Fruit fly (Drosophila melanogaster) whole organism, prepupa: ENCODE results near the gene CG7739.

Experiments
- CG10631 ChIP-seq: fragments of 200-800 bp; sonication (Bioruptor generic); optimal IDR thresholded peaks from 2 replicates; lab custom pipeline; 2016; ENCODE audit warnings: missing biosample characterization, missing genetic modification characterization
- CG11294 ChIP-seq: fragments of 200-800 bp; sonication (Bioruptor generic); IDR thresholded peaks from 2 replicates; pipeline ENCODE4 v1.3.6; 2022; ENCODE audit warnings: missing biosample characterization, missing genetic modification characterization
- CG15336 ChIP-seq: fragments of 200-800 bp; sonication (Bioruptor generic); IDR thresholded peaks from 2 replicates; pipeline ENCODE4 v1.3.6; 2022; ENCODE audit warnings: missing biosample characterization, missing genetic modification characterization
- CG1621 ChIP-seq: fragments of 200-800 bp; sonication (Bioruptor generic); optimal IDR thresholded peaks from 3 replicates; lab custom pipeline; 2018; ENCODE audit warnings: missing biosample characterization, mild to moderate bottlenecking, missing genetic modification characterization
- CG16779 ChIP-seq: fragments of 200-800 bp; sonication (Bioruptor generic); optimal IDR thresholded peaks from 3 replicates; lab custom pipeline; 2017; ENCODE audit warnings: missing biosample characterization, mild to moderate bottlenecking, missing genetic modification characterization
- CG3032 ChIP-seq: fragments of 200-800 bp; optimal IDR thresholded peaks from 2 replicates; lab custom pipeline; 2019; ENCODE audit warnings: missing biosample characterization, mild to moderate bottlenecking, missing genetic modification characterization, moderate library complexity
- CG31627 ChIP-seq: fragments of 200-800 bp; sonication (Bioruptor generic); optimal IDR thresholded peaks from 3 replicates; lab custom pipeline; 2016; ENCODE audit warnings: missing biosample characterization, missing genetic modification characterization
- CG34406 ChIP-seq: fragments of 200-800 bp; sonication (Bioruptor generic); optimal IDR thresholded peaks from 3 replicates; lab custom pipeline; 2016; ENCODE audit warnings: missing biosample characterization, missing genetic modification characterization
- CG4318 ChIP-seq: fragments of 200-800 bp; sonication (Bioruptor generic); optimal IDR thresholded peaks from 3 replicates; lab custom pipeline; 2017; ENCODE audit warnings: missing biosample characterization, mild to moderate bottlenecking, missing genetic modification characterization
- CG6792 ChIP-seq: fragments of 200-800 bp; sonication (Bioruptor generic); optimal IDR thresholded peaks from 3 replicates; lab custom pipeline; 2016; ENCODE audit warnings: missing biosample characterization, missing genetic modification characterization
- CG8119 ChIP-seq: fragments of 200-800 bp; sonication (Bioruptor generic); IDR thresholded peaks from 3 replicates; pipeline ENCODE4 v1.3.6; 2022; ENCODE audit warnings: missing biosample characterization, missing genetic modification characterization
- CG9139 ChIP-seq: fragments of 200-800 bp; sonication (Bioruptor generic); optimal IDR thresholded peaks from 3 replicates; lab custom pipeline; 2017; ENCODE audit warnings: missing biosample characterization, mild to moderate bottlenecking, missing genetic modification characterization
- Eip78C ChIP-seq: fragments of 200-800 bp; sonication (Bioruptor generic); peaks from one replicate; lab custom pipeline; 2016; ENCODE audit warnings: missing biosample characterization, missing genetic modification characterization
- Ets21C ChIP-seq: fragments of 200-800 bp; sonication (Bioruptor generic); optimal IDR thresholded peaks from 3 replicates; lab custom pipeline; 2016; ENCODE audit warnings: missing biosample characterization, missing genetic modification characterization
- Hr38 ChIP-seq: sonication (Bioruptor generic); optimal IDR thresholded peaks from 2 replicates; lab custom pipeline; 2016; ENCODE audit warnings: missing biosample characterization, missing genetic modification characterization
- Hr4 ChIP-seq: fragments of 200-800 bp; sonication (Bioruptor generic); optimal IDR thresholded peaks from 3 replicates; lab custom pipeline; 2016; ENCODE audit warnings: missing biosample characterization, missing genetic modification characterization
- Sox102F ChIP-seq: fragments of 200-800 bp; sonication (Bioruptor generic); optimal IDR thresholded peaks from 2 replicates; lab custom pipeline; 2016; ENCODE audit warnings: missing biosample characterization, mild to moderate bottlenecking, missing genetic modification characterization
- Sox14 ChIP-seq: fragments of 200-800 bp; sonication (Bioruptor generic); optimal IDR thresholded peaks from 3 replicates; lab custom pipeline; 2016; ENCODE audit warnings: missing biosample characterization, missing genetic modification characterization
- Sox15 ChIP-seq: fragments of 200-800 bp; sonication (Bioruptor generic); optimal IDR thresholded peaks from 3 replicates; lab custom pipeline; 2016; ENCODE audit warnings: missing biosample characterization, missing genetic modification characterization
- achi ChIP-seq: fragments of 200-800 bp; sonication (Bioruptor generic); optimal IDR thresholded peaks from 3 replicates; lab custom pipeline; 2016; ENCODE audit warnings: missing biosample characterization, missing genetic modification characterization
- acj6 ChIP-seq: fragments of 200-800 bp; sonication (Bioruptor generic); optimal IDR thresholded peaks from 3 replicates; lab custom pipeline; 2016; ENCODE audit warnings: missing biosample characterization, missing genetic modification characterization
- eg ChIP-seq: fragments of 200-800 bp; sonication (Bioruptor generic); IDR thresholded peaks from 3 replicates; pipeline ENCODE4 v1.3.6; 2022; ENCODE audit warnings: missing biosample characterization, missing genetic modification characterization
- esn ChIP-seq: fragments of 200-800 bp; sonication (Bioruptor generic); optimal IDR thresholded peaks from 2 replicates; lab custom pipeline; 2016; ENCODE audit warnings: missing biosample characterization, mild to moderate bottlenecking, missing genetic modification characterization, moderate library complexity
- fd59A ChIP-seq: fragments of 200-800 bp; sonication (Bioruptor generic); optimal IDR thresholded peaks from 2 replicates; lab custom pipeline; 2017; ENCODE audit warnings: missing biosample characterization, mild to moderate bottlenecking, missing genetic modification characterization, missing genetic modification reagents
- fd85E ChIP-seq: fragments of 200-800 bp; sonication (Bioruptor generic); optimal IDR thresholded peaks from 3 replicates; lab custom pipeline; 2016; ENCODE audit warnings: missing biosample characterization, missing genetic modification characterization
- fkh ChIP-seq: fragments of 200-800 bp; sonication (Bioruptor generic); optimal IDR thresholded peaks from 3 replicates; lab custom pipeline; 2017; ENCODE audit warnings: missing biosample characterization, mild to moderate bottlenecking, missing genetic modification characterization, moderate library complexity
- lz ChIP-seq: fragments of 200-800 bp; sonication (Bioruptor generic); optimal IDR thresholded peaks from 3 replicates; lab custom pipeline; 2016; ENCODE audit warnings: missing biosample characterization, missing genetic modification characterization
- net ChIP-seq: fragments of 200-800 bp; sonication (Bioruptor generic); optimal IDR thresholded peaks from 3 replicates; lab custom pipeline; 2016; ENCODE audit warnings: missing biosample characterization, missing genetic modification characterization
- salr ChIP-seq, 2 experiments: fragments of 200-800 bp; sonication (Bioruptor generic); optimal IDR thresholded peaks; 3 replicates each; lab custom pipeline; 2016 to 2018; ENCODE audit warnings: missing biosample characterization in 2 of 2, missing genetic modification characterization in 2 of 2, mild to moderate bottlenecking in 1 of 2
- spab ChIP-seq: fragments of 200-800 bp; sonication (Bioruptor generic); optimal IDR thresholded peaks from 2 replicates; lab custom pipeline; 2017; ENCODE audit warnings: missing biosample characterization, mild to moderate bottlenecking, missing genetic modification characterization, missing genetic modification reagents
- ss ChIP-seq, 2 experiments: fragments of 200-800 bp; sonication (Bioruptor generic); optimal IDR thresholded peaks; 2 replicates in 1 of 2; 3 replicates in 1 of 2; lab custom pipeline; 2017 to 2018; ENCODE audit warnings: mild to moderate bottlenecking in 2 of 2, missing biosample characterization in 2 of 2, missing genetic modification characterization in 2 of 2, moderate library complexity in 1 of 2
- svp ChIP-seq: fragments of 200-800 bp; sonication (Bioruptor generic); peaks from one replicate; lab custom pipeline; 2016; ENCODE audit warnings: missing biosample characterization, missing genetic modification characterization
- topi ChIP-seq: fragments of 200-800 bp; sonication (Bioruptor generic); optimal IDR thresholded peaks from 3 replicates; lab custom pipeline; 2016; ENCODE audit warnings: missing biosample characterization, missing genetic modification characterization
- vri ChIP-seq: fragments of 200-800 bp; sonication (Bioruptor generic); optimal IDR thresholded peaks from 3 replicates; lab custom pipeline; 2016; ENCODE audit warnings: missing biosample characterization, mild to moderate bottlenecking, missing genetic modification characterization

The CG7739 gene

dm6 chr3L:15563058-15563850, at the start of gene CG7739, which contains the start of gene SCCRO (continued):
- TF ChIP-seq fd85E (GFP tag; lab: Kevin White, UChicago) = no peak
- no peak for TF ChIP-seq ss (GFP tag; optimal IDR thresholded peaks at IDR 0.05; lab: Kevin White, UChicago)
- no peak for TF ChIP-seq Hr38 (GFP tag; lab: Kevin White, UChicago)
- TF ChIP-seq CG15336 = peak; percentile 51; the same call in 1 of the 2 replicates
- TF ChIP-seq CG31627 (GFP tag; lab: Kevin White, UChicago) = peak; percentile 38
- no peak for TF ChIP-seq salr (GFP tag; optimal IDR thresholded peaks at IDR 0.05; lab: Kevin White, UChicago)
- no peak for TF ChIP-seq Sox15 (GFP tag; lab: Kevin White, UChicago)
- peak; percentile 44 for TF ChIP-seq vri (GFP tag; lab: Kevin White, UChicago)
- no peak for TF ChIP-seq fd59A (GFP tag; lab: Kevin White, UChicago)

DNA sequence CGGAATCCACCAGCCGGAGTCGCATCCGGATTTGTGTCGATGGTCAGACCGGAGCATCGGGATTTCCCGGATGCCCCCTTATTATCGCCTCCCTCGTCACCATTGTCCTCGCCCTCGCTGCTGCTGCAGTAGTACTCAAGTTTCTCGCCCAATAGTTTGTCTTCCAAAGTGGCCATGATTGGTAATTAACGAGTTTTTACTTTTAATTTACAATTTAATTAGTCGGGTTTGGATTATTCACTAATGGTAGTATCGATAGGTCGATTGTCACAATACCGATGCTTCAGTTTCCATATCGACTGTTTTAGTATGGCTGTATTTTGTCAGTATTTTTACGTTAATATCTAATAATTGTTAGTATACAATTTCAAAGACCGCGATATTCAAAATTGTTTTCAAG, 47.2 kb upstream of the CG7739 start, which contains the start of gene CG7650:
CG7650 (minus strand) TSS at position 278 of the 400 bp plus-strand sequence.
- TF ChIP-seq lz (GFP tag; lab: Kevin White, UChicago) (no peak), fd85E (GFP tag; lab: Kevin White, UChicago) (no peak), svp (GFP tag; lab: Kevin White, UChicago) (no peak), CG1621 (tag; lab: Kevin White, UChicago) (peak; percentile 86), CG15336 (no peak), Sox14 (peak; percentile 3), CG3032 (tag; lab: Kevin White, UChicago) (no peak), CG11294 (no peak), CG6792 (GFP tag; lab: Kevin White, UChicago) (no peak), achi (no peak)
- TF ChIP-seq, all 60 proteins: peak for 2

DNA sequence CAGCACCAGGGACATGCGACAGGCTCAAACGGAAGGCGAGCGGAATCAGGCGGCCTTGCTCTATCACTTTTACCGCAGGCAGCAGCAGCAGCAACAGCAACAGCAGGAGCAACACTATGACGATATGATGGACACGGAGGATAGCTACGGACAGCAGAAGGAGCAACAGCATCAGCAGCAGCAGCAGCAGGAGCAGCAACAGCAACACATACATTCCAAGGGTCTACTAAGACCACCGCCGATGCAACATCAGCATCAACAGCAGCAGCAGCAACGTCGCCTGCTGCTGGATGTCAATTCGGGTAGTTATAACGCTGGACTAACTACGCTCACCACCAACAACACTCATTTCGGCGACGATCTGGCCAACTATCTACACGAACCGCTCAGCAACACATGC, 42.1 kb upstream of the CG7739 start:
- TF ChIP-seq Sox102F (GFP tag; lab: Kevin White, UChicago) = no peak
- TF ChIP-seq CG9139 (GFP tag; lab: Kevin White, UChicago) = no peak
- no peak for TF ChIP-seq salr (GFP tag; optimal IDR thresholded peaks at IDR 0.05; lab: Kevin White, UChicago)
- TF ChIP-seq net = no peak
- TF ChIP-seq CG3032 (tag; lab: Kevin White, UChicago) = no peak

DNA sequence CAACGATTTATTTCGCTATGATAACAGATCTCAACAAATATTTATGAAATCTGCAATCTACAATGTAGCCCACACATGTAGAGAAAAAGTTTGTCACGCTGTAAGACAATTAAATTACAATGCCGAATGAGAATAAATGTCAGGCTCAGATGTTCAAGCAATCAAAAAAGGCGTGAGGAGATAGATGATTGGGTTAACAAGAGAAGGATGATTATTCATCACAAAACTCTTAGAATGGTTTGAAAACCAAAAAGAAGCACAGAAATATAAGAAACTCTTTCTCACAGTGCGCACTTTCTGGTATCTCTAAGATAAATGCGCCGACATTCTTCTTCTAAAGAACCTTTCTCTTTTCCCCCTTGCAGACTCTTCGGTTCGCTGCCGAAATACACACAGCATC, 37.2 kb upstream of the CG7739 start:
- TF ChIP-seq vri (GFP tag; lab: Kevin White, UChicago) = no peak
- no peak for TF ChIP-seq topi (GFP tag; lab: Kevin White, UChicago)
- no peak for TF ChIP-seq spab
- no peak for TF ChIP-seq acj6 (GFP tag; lab: Kevin White, UChicago)
- peak; percentile 18 for TF ChIP-seq esn (GFP tag; lab: Kevin White, UChicago)
- peak; percentile 62 for TF ChIP-seq Hr4 (GFP tag; lab: Kevin White, UChicago)
- peak; percentile 54 for TF ChIP-seq CG15336
- no peak for TF ChIP-seq CG9139 (GFP tag; lab: Kevin White, UChicago)
- TF ChIP-seq CG8119 (GFP tag; lab: Robert Waterston, UW) = no peak; the same call in 2 of the 3 replicates
- TF ChIP-seq CG34406 (GFP tag; lab: Kevin White, UChicago) = no peak
- peak; percentile 28 for TF ChIP-seq CG4318 (GFP tag; lab: Kevin White, UChicago)
- no peak for TF ChIP-seq Sox14
- no peak for TF ChIP-seq Eip78C (GFP tag; lab: Kevin White, UChicago)

dm6 chr3L:15599190-15599589, 36.3 kb upstream of the CG7739 start:
- no peak for TF ChIP-seq eg (GFP tag; lab: Robert Waterston, UW)
- no peak for TF ChIP-seq CG3032 (tag; lab: Kevin White, UChicago)
- TF ChIP-seq fkh = no peak
- TF ChIP-seq CG16779 = no peak
- no peak for TF ChIP-seq CG6792 (GFP tag; lab: Kevin White, UChicago)
- TF ChIP-seq fd59A (GFP tag; lab: Kevin White, UChicago) = no peak
- no peak for TF ChIP-seq CG34406 (GFP tag; lab: Kevin White, UChicago)
- TF ChIP-seq CG10631 (GFP tag; lab: Kevin White, UChicago) = no peak
- no peak for TF ChIP-seq Ets21C (GFP tag; lab: Kevin White, UChicago)
